Worm (Caenorhabditis elegans) whole organism, late embryonic: ENCODE measurements around the gene wbp-2.

Experiments
- C08G9.2 ChIP-seq: sonication (generic microtip); optimal IDR thresholded peaks from 2 replicates; lab custom pipeline; 2016; ENCODE audit warnings: mild to moderate bottlenecking, missing genetic modification characterization, moderate library complexity, missing compliant biosample characterization
- K02D7.2 ChIP-seq: sonication (generic microtip); optimal IDR thresholded peaks from 2 replicates; lab custom pipeline; 2017; ENCODE audit warnings: mild to moderate bottlenecking, missing genetic modification characterization, missing compliant biosample characterization
- K09A11.1 ChIP-seq: sonication (generic microtip); optimal IDR thresholded peaks from 2 replicates; lab custom pipeline; 2017; ENCODE audit warnings: antibody characterized with exemption, mild to moderate bottlenecking, missing genetic modification characterization, missing compliant biosample characterization; ENCODE audit not compliant: insufficient read depth
- T23F11.4 ChIP-seq: fragments of 200-800 bp; sonication (Bioruptor generic); optimal IDR thresholded peaks from 2 replicates; lab custom pipeline; 2018; ENCODE audit warnings: mild to moderate bottlenecking, missing genetic modification characterization, missing compliant biosample characterization
- ahr-1 ChIP-seq: sonication (generic microtip); optimal IDR thresholded peaks from 2 replicates; lab custom pipeline; 2016; ENCODE audit warnings: missing genetic modification characterization, missing compliant biosample characterization
- ama-1 ChIP-seq: fragments of 150-350 bp; optimal IDR thresholded peaks from 2 replicates; lab custom pipeline; 2014
- ceh-19 ChIP-seq: fragments of 200-800 bp; sonication (Bioruptor generic); optimal IDR thresholded peaks from 2 replicates; lab custom pipeline; 2018; ENCODE audit warnings: mild to moderate bottlenecking, missing genetic modification characterization, missing compliant biosample characterization
- ceh-22 ChIP-seq: sonication (generic microtip); optimal IDR thresholded peaks from 2 replicates; lab custom pipeline; 2017; ENCODE audit warnings: missing biosample characterization, missing genetic modification characterization
- ceh-24 ChIP-seq: sonication (generic microtip); optimal IDR thresholded peaks from 2 replicates; lab custom pipeline; 2016; ENCODE audit warnings: mild to moderate bottlenecking, missing genetic modification characterization, missing compliant biosample characterization
- ceh-30 ChIP-seq: fragments of 150-350 bp; optimal IDR thresholded peaks from 2 replicates; lab custom pipeline; 2014; ENCODE audit warnings: missing biosample characterization, missing genetic modification characterization
- ceh-31 ChIP-seq: sonication (generic microtip); optimal IDR thresholded peaks from 2 replicates; lab custom pipeline; 2016; ENCODE audit warnings: missing genetic modification characterization, missing compliant biosample characterization
- ceh-34 ChIP-seq: sonication (generic microtip); optimal IDR thresholded peaks from 2 replicates; lab custom pipeline; 2016; ENCODE audit warnings: mild to moderate bottlenecking, missing genetic modification characterization, missing compliant biosample characterization
- ceh-45 ChIP-seq: fragments of 200-800 bp; sonication (Bioruptor generic); IDR thresholded peaks from 2 replicates; pipeline ENCODE4 v1.3.6; 2022; ENCODE audit warnings: missing genetic modification reagents, missing genetic modification characterization, missing compliant biosample characterization
- ceh-48 ChIP-seq: sonication (generic microtip); optimal IDR thresholded peaks from 2 replicates; lab custom pipeline; 2016; ENCODE audit warnings: missing genetic modification characterization, inconsistent platforms, missing compliant biosample characterization
- ceh-6 ChIP-seq: fragments of 200-800 bp; sonication (Bioruptor generic); optimal IDR thresholded peaks from 2 replicates; lab custom pipeline; 2018; ENCODE audit warnings: mild to moderate bottlenecking, missing genetic modification characterization, missing compliant biosample characterization
- ceh-9 ChIP-seq: sonication (generic microtip); optimal IDR thresholded peaks from 2 replicates; lab custom pipeline; 2016; ENCODE audit warnings: mild to moderate bottlenecking, missing genetic modification characterization, inconsistent platforms, missing compliant biosample characterization
- dmd-4 ChIP-seq: sonication (generic microtip); optimal IDR thresholded peaks from 2 replicates; lab custom pipeline; 2016; ENCODE audit warnings: borderline replicate concordance, missing genetic modification characterization, missing compliant biosample characterization
- dve-1 ChIP-seq: sonication (generic microtip); optimal IDR thresholded peaks from 2 replicates; lab custom pipeline; 2017; ENCODE audit warnings: antibody characterized with exemption, mild to moderate bottlenecking, missing genetic modification characterization, missing compliant biosample characterization
- fax-1 ChIP-seq: sonication (generic microtip); optimal IDR thresholded peaks from 2 replicates; lab custom pipeline; 2016; ENCODE audit warnings: missing genotype, missing genetic modification characterization, missing compliant biosample characterization
- gmeb-2 ChIP-seq: sonication (generic microtip); optimal IDR thresholded peaks from 2 replicates; lab custom pipeline; 2016; ENCODE audit warnings: missing genetic modification characterization, inconsistent platforms, missing compliant biosample characterization
- hlh-13 ChIP-seq: fragments of 200-800 bp; sonication (Bioruptor generic); optimal IDR thresholded peaks from 2 replicates; lab custom pipeline; 2018; ENCODE audit warnings: mild to moderate bottlenecking, missing genetic modification characterization, missing compliant biosample characterization
- hlh-30 ChIP-seq: sonication (generic microtip); optimal IDR thresholded peaks from 2 replicates; lab custom pipeline; 2017; ENCODE audit warnings: antibody characterized with exemption, missing genetic modification characterization, missing compliant biosample characterization; ENCODE audit not compliant: insufficient read depth
- hlh-6 ChIP-seq: sonication (generic microtip); optimal IDR thresholded peaks from 2 replicates; lab custom pipeline; 2016; ENCODE audit warnings: missing genotype, missing genetic modification characterization, missing compliant biosample characterization
- lim-6 ChIP-seq: sonication (generic microtip); optimal IDR thresholded peaks from 2 replicates; lab custom pipeline; 2016; ENCODE audit warnings: missing genetic modification characterization, missing compliant biosample characterization
- lin-11 ChIP-seq: fragments of 200-800 bp; sonication (Bioruptor generic); optimal IDR thresholded peaks from 2 replicates; lab custom pipeline; 2018; ENCODE audit warnings: mild to moderate bottlenecking, missing genetic modification characterization, missing compliant biosample characterization
- madf-2 ChIP-seq: sonication (generic microtip); optimal IDR thresholded peaks from 2 replicates; lab custom pipeline; 2017; ENCODE audit warnings: missing genetic modification characterization, missing compliant biosample characterization
- nhr-11 ChIP-seq: fragments of 150-350 bp; optimal IDR thresholded peaks from 2 replicates; lab custom pipeline; 2014; ENCODE audit warnings: missing biosample characterization, missing genetic modification characterization
- pat-9 ChIP-seq: fragments of 200-800 bp; sonication (Bioruptor generic); optimal IDR thresholded peaks from 2 replicates; lab custom pipeline; 2018; ENCODE audit warnings: mild to moderate bottlenecking, missing genetic modification characterization, moderate library complexity, missing compliant biosample characterization
- pha-2 ChIP-seq: sonication (generic microtip); optimal IDR thresholded peaks from 2 replicates; lab custom pipeline; 2017; ENCODE audit warnings: mild to moderate bottlenecking, missing genetic modification characterization, missing compliant biosample characterization
- pha-4 ChIP-seq: fragments of 150-350 bp; optimal IDR thresholded peaks from 2 replicates; lab custom pipeline; 2018; ENCODE audit warnings: missing biosample characterization, missing genetic modification reagents, missing genetic modification characterization
- pqm-1 ChIP-seq: sonication (generic microtip); optimal IDR thresholded peaks from 2 replicates; lab custom pipeline; 2016; ENCODE audit warnings: missing genetic modification characterization, missing compliant biosample characterization
- rnt-1 ChIP-seq: sonication (generic microtip); optimal IDR thresholded peaks from 2 replicates; lab custom pipeline; 2016; ENCODE audit warnings: missing genetic modification characterization, missing compliant biosample characterization
- sox-2 ChIP-seq: fragments of 200-800 bp; sonication (Bioruptor generic); IDR thresholded peaks from 2 replicates; pipeline ENCODE4 v1.3.6; 2022; ENCODE audit warnings: missing genetic modification reagents, missing genetic modification characterization, missing compliant biosample characterization
- sox-4 ChIP-seq: sonication (generic microtip); optimal IDR thresholded peaks from 2 replicates; lab custom pipeline; 2017; ENCODE audit warnings: mild to moderate bottlenecking, missing genetic modification characterization, inconsistent platforms, missing compliant biosample characterization
- syd-9 ChIP-seq: sonication (generic microtip); optimal IDR thresholded peaks from 2 replicates; lab custom pipeline; 2016; ENCODE audit warnings: mild to moderate bottlenecking, missing genetic modification characterization, moderate library complexity, missing compliant biosample characterization
- tbx-2 ChIP-seq: sonication (generic microtip); optimal IDR thresholded peaks from 2 replicates; lab custom pipeline; 2016; ENCODE audit warnings: missing genetic modification characterization, missing compliant biosample characterization
- tbx-7 ChIP-seq: sonication (generic microtip); optimal IDR thresholded peaks from 2 replicates; lab custom pipeline; 2016; ENCODE audit warnings: missing genotype, missing genetic modification characterization, missing compliant biosample characterization
- unc-42 ChIP-seq: sonication (generic microtip); optimal IDR thresholded peaks from 2 replicates; lab custom pipeline; 2016; ENCODE audit warnings: missing genotype, missing genetic modification characterization, missing compliant biosample characterization
- zip-5 ChIP-seq: sonication (generic microtip); optimal IDR thresholded peaks from 2 replicates; lab custom pipeline; 2016; ENCODE audit warnings: missing genetic modification characterization, missing compliant biosample characterization

The wbp-2 gene

ce11 chrII:9329474-9329873, at the start of gene wbp-2:
wbp-2 (plus strand) TSS chrII:9329774.
- no peak for TF ChIP-seq tbx-2 (tag; lab: Kevin White, UChicago)
- TF ChIP-seq gmeb-2 (tag; lab: Kevin White, UChicago) = no peak
- no peak for TF ChIP-seq zip-5 (tag; lab: Kevin White, UChicago)
- no peak for TF ChIP-seq ceh-31 (tag; lab: Kevin White, UChicago)
- TF ChIP-seq fax-1 (tag; lab: Kevin White, UChicago) = no peak
- TF ChIP-seq pqm-1 = no peak
- TF ChIP-seq sox-2 = no peak
- no peak for TF ChIP-seq lim-6 (tag; lab: Kevin White, UChicago)
- TF ChIP-seq ceh-30 (tag; lab: Kevin White, UChicago) = no peak
- no peak for TF ChIP-seq ceh-48
- TF ChIP-seq ahr-1 = no peak
- TF ChIP-seq pha-2 = no peak
- TF ChIP-seq unc-42 (tag; lab: Kevin White, UChicago) = no peak
- TF ChIP-seq madf-2 (tag; lab: Kevin White, UChicago) = no peak
- no peak for TF ChIP-seq dmd-4 (tag; lab: Kevin White, UChicago)
- no peak for TF ChIP-seq ceh-24 (tag; lab: Kevin White, UChicago)
- no peak for TF ChIP-seq rnt-1 (tag; lab: Kevin White, UChicago)

ce11 chrII:9280048-9280772, 49.4 kb upstream of the wbp-2 start, which contains the start of gene gldi-3:
gldi-3 (minus strand) TSS chrII:9280098.
- TF ChIP-seq ceh-6 (GFP tag; lab: Kevin White, UChicago) (no peak), hlh-30 (no peak), syd-9 (tag; lab: Kevin White, UChicago) (no peak), ceh-22 (tag; lab: Kevin White, UChicago) (no peak), gmeb-2 (tag; lab: Kevin White, UChicago) (no peak)

ce11 chrII:9280846-9281245, 48.7 kb upstream of the wbp-2 start:
- TF ChIP-seq lim-6 (tag; lab: Kevin White, UChicago) (no peak), nhr-11 (tag; lab: Kevin White, UChicago) (no peak), ama-1 (lab: Kevin White, UChicago) (no peak), C08G9.2 (no peak), hlh-13 (GFP tag; lab: Kevin White, UChicago) (no peak)

ce11 chrII:9281595-9281994, 48.0 kb upstream of the wbp-2 start:
- TF ChIP-seq unc-42 (tag; lab: Kevin White, UChicago) (peak; percentile 15), K09A11.1 (tag; lab: Kevin White, UChicago) (no peak)

ce11 chrII:9282065-9282464, 47.5 kb upstream of the wbp-2 start:
- TF ChIP-seq lim-6 (tag; lab: Kevin White, UChicago) (no peak), unc-42 (tag; lab: Kevin White, UChicago) (no peak), zip-5 (tag; lab: Kevin White, UChicago) (no peak), dmd-4 (tag; lab: Kevin White, UChicago) (no peak), ceh-30 (tag; lab: Kevin White, UChicago) (no peak), ceh-6 (GFP tag; lab: Kevin White, UChicago) (no peak)
- TF ChIP-seq, all 69 proteins: peak for 0

- TF ChIP-seq sox-4 (tag; lab: Kevin White, UChicago) (no peak), tbx-7 (tag; lab: Kevin White, UChicago) (no peak), rnt-1 (tag; lab: Kevin White, UChicago) (peak; percentile 55), fax-1 (tag; lab: Kevin White, UChicago) (peak; percentile 11), pha-2 (no peak), sox-2 (no peak), T23F11.4 (GFP tag; lab: Kevin White, UChicago) (no peak), pat-9 (tag; lab: Kevin White, UChicago) (no peak), hlh-6 (tag; lab: Kevin White, UChicago) (no peak), madf-2 (tag; lab: Kevin White, UChicago) (no peak), dve-1 (peak; percentile 82), nhr-11 (tag; lab: Kevin White, UChicago) (no peak), pqm-1 (peak; percentile 35), ahr-1 (no peak), zip-5 (tag; lab: Kevin White, UChicago) (no peak), hlh-13 (GFP tag; lab: Kevin White, UChicago) (no peak), ceh-9 (tag; lab: Kevin White, UChicago) (no peak), K02D7.2 (tag; lab: Kevin White, UChicago) (no peak), ceh-34 (tag; lab: Kevin White, UChicago) (peak; percentile 69), ceh-45 (GFP tag; lab: Robert Waterston, UW) (no peak), lin-11 (tag; lab: Kevin White, UChicago) (no peak), ceh-48 (peak; percentile 85), pha-4 (tag; lab: Kevin White, UChicago) (no peak), ceh-19 (GFP tag; lab: Kevin White, UChicago) (peak; percentile 28)
Observed at ce11 chrII:9282787-9283186, 46.8 kb upstream of the wbp-2 start.
